Fruit fly (Drosophila melanogaster) whole organism, embryonic: Measurements from ENCODE around the gene CG13837.

Source experiments
- Abd-B ChIP-seq: fragments of 200-800 bp; sonication (Bioruptor generic); optimal IDR thresholded peaks from 2 replicates; lab custom pipeline; 2018; ENCODE audit warnings: missing biosample characterization, mild to moderate bottlenecking, missing genetic modification characterization, moderate library complexity
- BEAF-32 ChIP-seq: fragments of 200-800 bp; sonication (Bioruptor generic); optimal IDR thresholded peaks from 3 replicates; lab custom pipeline; 2017; ENCODE audit warnings: missing biosample characterization, missing genetic modification characterization, mild to moderate bottlenecking, moderate library complexity, missing genetic modification reagents
- Bteb2 ChIP-seq: fragments of 200-800 bp; sonication (Bioruptor generic); optimal IDR thresholded peaks from 2 replicates; lab custom pipeline; 2016; ENCODE audit warnings: missing biosample characterization, missing genetic modification characterization
- CG10979 ChIP-seq: fragments of 200-800 bp; sonication (Bioruptor generic); optimal IDR thresholded peaks from 2 replicates; lab custom pipeline; 2018; ENCODE audit warnings: missing biosample characterization, mild to moderate bottlenecking, missing genetic modification characterization, moderate library complexity
- CG11093 ChIP-seq: fragments of 200-800 bp; sonication (Bioruptor generic); IDR thresholded peaks from 3 replicates; pipeline ENCODE4 v1.3.6; 2022; ENCODE audit warnings: missing biosample characterization, missing genetic modification characterization
- CG11696 ChIP-seq: fragments of 200-800 bp; sonication (Bioruptor generic); IDR thresholded peaks from 2 replicates; pipeline ENCODE4 v1.3.6; 2022; ENCODE audit warnings: missing biosample characterization, missing genetic modification characterization
- CG12236 ChIP-seq: fragments of 200-800 bp; sonication (Bioruptor generic); optimal IDR thresholded peaks from 2 replicates; lab custom pipeline; 2016; ENCODE audit warnings: missing biosample characterization, missing genetic modification characterization
- CG12659 ChIP-seq: fragments of 200-800 bp; sonication (Bioruptor generic); optimal IDR thresholded peaks from 3 replicates; lab custom pipeline; 2017; ENCODE audit warnings: mild to moderate bottlenecking, missing biosample characterization, missing genetic modification reagents, missing genetic modification characterization
- CG12942 ChIP-seq: fragments of 200-800 bp; sonication (Bioruptor generic); optimal IDR thresholded peaks from 3 replicates; lab custom pipeline; 2016; ENCODE audit warnings: missing biosample characterization, missing genetic modification characterization
- CG13287 ChIP-seq: fragments of 200-800 bp; sonication (Bioruptor generic); IDR thresholded peaks from 2 replicates; pipeline ENCODE4 v1.3.6; 2022; ENCODE audit warnings: missing biosample characterization, missing genetic modification characterization; ENCODE audit not compliant: partially characterized antibody
- CG17361 ChIP-seq: fragments of 200-800 bp; sonication (Bioruptor generic); IDR thresholded peaks from 3 replicates; pipeline ENCODE4 v1.3.6; 2022; ENCODE audit warnings: missing biosample characterization, missing genetic modification characterization
- CG17912 ChIP-seq: fragments of 200-800 bp; sonication (Bioruptor generic); optimal IDR thresholded peaks from 2 replicates; lab custom pipeline; 2018; ENCODE audit warnings: missing biosample characterization, mild to moderate bottlenecking, missing genetic modification characterization
- CG18599 ChIP-seq: fragments of 200-800 bp; sonication (Bioruptor generic); optimal IDR thresholded peaks from 3 replicates; lab custom pipeline; 2017; ENCODE audit warnings: missing biosample characterization, missing genetic modification characterization, mild to moderate bottlenecking, moderate library complexity, missing genetic modification reagents
- CG30431 ChIP-seq: fragments of 200-800 bp; sonication (Bioruptor generic); optimal IDR thresholded peaks from 2 replicates; lab custom pipeline; 2017; ENCODE audit warnings: missing biosample characterization, missing genetic modification characterization
- CG3163 ChIP-seq: fragments of 200-800 bp; sonication (Bioruptor generic); optimal IDR thresholded peaks from 3 replicates; lab custom pipeline; 2016; ENCODE audit warnings: missing biosample characterization, missing genetic modification characterization
- CG43689 ChIP-seq: fragments of 200-800 bp; sonication (Bioruptor generic); IDR thresholded peaks from 2 replicates; pipeline ENCODE4 v1.3.6; 2022; ENCODE audit warnings: missing biosample characterization, missing genetic modification characterization
- CG6654 ChIP-seq: fragments of 200-800 bp; sonication (Bioruptor generic); optimal IDR thresholded peaks from 2 replicates; lab custom pipeline; 2017; ENCODE audit warnings: missing biosample characterization, mild to moderate bottlenecking, missing genetic modification characterization
- CG6683 ChIP-seq: fragments of 200-800 bp; sonication (Bioruptor generic); optimal IDR thresholded peaks from 2 replicates; lab custom pipeline; 2017; ENCODE audit warnings: missing biosample characterization, mild to moderate bottlenecking, missing genetic modification characterization, missing genetic modification reagents
- CG7556 ChIP-seq: fragments of 200-800 bp; sonication (Bioruptor generic); optimal IDR thresholded peaks from 2 replicates; lab custom pipeline; 2017; ENCODE audit warnings: missing biosample characterization, mild to moderate bottlenecking, missing genetic modification characterization
- CG8944 ChIP-seq: fragments of 200-800 bp; sonication (Bioruptor generic); optimal IDR thresholded peaks from 3 replicates; lab custom pipeline; 2016; ENCODE audit warnings: missing biosample characterization, missing genetic modification characterization
- CTCF ChIP-seq: fragments of 200-800 bp; sonication (Bioruptor generic); optimal IDR thresholded peaks from 2 replicates; lab custom pipeline; 2017; ENCODE audit warnings: missing biosample characterization, mild to moderate bottlenecking, missing genetic modification characterization, moderate library complexity
- D19B ChIP-seq: fragments of 200-800 bp; sonication (Bioruptor generic); optimal IDR thresholded peaks from 2 replicates; lab custom pipeline; 2017; ENCODE audit warnings: missing biosample characterization, mild to moderate bottlenecking, missing genetic modification characterization
- Dip2 ChIP-seq: fragments of 200-800 bp; sonication (Bioruptor generic); IDR thresholded peaks from 2 replicates; pipeline ENCODE4 v1.3.6; 2022; ENCODE audit warnings: missing biosample characterization, missing genetic modification characterization
- Doc2 ChIP-seq: fragments of 200-800 bp; sonication (Bioruptor generic); IDR thresholded peaks from 2 replicates; pipeline ENCODE4 v1.3.6; 2022; ENCODE audit warnings: missing biosample characterization, missing genetic modification characterization
- Hand ChIP-seq: fragments of 200-800 bp; sonication (Bioruptor generic); optimal IDR thresholded peaks from 2 replicates; lab custom pipeline; 2017; ENCODE audit warnings: mild to moderate bottlenecking, missing biosample characterization, missing genetic modification reagents, missing genetic modification characterization
- Hr3 ChIP-seq: fragments of 200-800 bp; sonication (Bioruptor generic); optimal IDR thresholded peaks from 3 replicates; lab custom pipeline; 2016; ENCODE audit warnings: missing biosample characterization, missing genetic modification characterization
- Kr ChIP-seq: fragments of 200-800 bp; sonication (Bioruptor generic); optimal IDR thresholded peaks from 2 replicates; lab custom pipeline; 2017; ENCODE audit warnings: missing biosample characterization, mild to moderate bottlenecking, missing genetic modification characterization
- Lhr ChIP-seq: fragments of 200-800 bp; sonication (Bioruptor generic); optimal IDR thresholded peaks from 3 replicates; lab custom pipeline; 2017; ENCODE audit warnings: mild to moderate bottlenecking, missing biosample characterization, missing genetic modification reagents, missing genetic modification characterization
- Lpt ChIP-seq: fragments of >200 bp; optimal IDR thresholded peaks from 2 replicates; lab custom pipeline; 2018; ENCODE audit warnings: missing biosample characterization, missing genetic modification characterization
- Med ChIP-seq: fragments of 200-800 bp; sonication (Bioruptor generic); peaks from one replicate; lab custom pipeline; 2016; ENCODE audit warnings: missing biosample characterization, missing genetic modification characterization, mild to moderate bottlenecking, inconsistent platforms, moderate library complexity
- Myb ChIP-seq: fragments of 200-800 bp; sonication (Bioruptor generic); optimal IDR thresholded peaks from 2 replicates; lab custom pipeline; 2016; ENCODE audit warnings: missing biosample characterization, missing genetic modification characterization
- Pdp1 ChIP-seq, 2 experiments: fragments of 200-800 bp; sonication (Bioruptor generic); optimal IDR thresholded peaks; 3 replicates each; lab custom pipeline; 2016; ENCODE audit warnings: missing biosample characterization in 2 of 2, missing genetic modification characterization in 2 of 2, mild to moderate bottlenecking in 1 of 2, moderate library complexity in 1 of 2
- Sox100B ChIP-seq: fragments of 200-800 bp; sonication (Bioruptor generic); optimal IDR thresholded peaks from 3 replicates; lab custom pipeline; 2018; ENCODE audit warnings: missing biosample characterization, mild to moderate bottlenecking, missing genetic modification characterization
- YL-1 ChIP-seq: fragments of 200-800 bp; sonication (Bioruptor generic); optimal IDR thresholded peaks from 3 replicates; lab custom pipeline; 2017; ENCODE audit warnings: missing biosample characterization, mild to moderate bottlenecking, missing genetic modification characterization
- bbx ChIP-seq: fragments of 200-800 bp; sonication (Bioruptor generic); IDR thresholded peaks from 2 replicates; pipeline ENCODE4 v1.3.6; 2022; ENCODE audit warnings: missing biosample characterization, missing genetic modification characterization; ENCODE audit not compliant: partially characterized antibody
- br ChIP-seq: fragments of >200 bp; optimal IDR thresholded peaks from 2 replicates; lab custom pipeline; 2017
- disco-r ChIP-seq: fragments of 200-800 bp; sonication (Bioruptor generic); optimal IDR thresholded peaks from 2 replicates; lab custom pipeline; 2016; ENCODE audit warnings: missing biosample characterization, missing genetic modification characterization
- dm ChIP-seq: fragments of 200-800 bp; sonication (Bioruptor generic); optimal IDR thresholded peaks from 3 replicates; lab custom pipeline; 2016; ENCODE audit warnings: missing biosample characterization, missing genetic modification characterization
- en ChIP-seq: fragments of 200-800 bp; sonication (Bioruptor generic); optimal IDR thresholded peaks from 2 replicates; lab custom pipeline; 2016; ENCODE audit warnings: missing biosample characterization, missing genetic modification characterization
- ftz-f1 ChIP-seq: fragments of 200-800 bp; sonication (Bioruptor generic); optimal IDR thresholded peaks from 2 replicates; lab custom pipeline; 2016; ENCODE audit warnings: missing biosample characterization, missing genetic modification characterization
- gem ChIP-seq: fragments of 200-800 bp; sonication (Bioruptor generic); optimal IDR thresholded peaks from 2 replicates; lab custom pipeline; 2019; ENCODE audit warnings: missing biosample characterization, mild to moderate bottlenecking, missing genetic modification characterization, moderate library complexity
- gro ChIP-seq: fragments of 200-800 bp; sonication (Bioruptor generic); optimal IDR thresholded peaks from 2 replicates; lab custom pipeline; 2016; ENCODE audit warnings: missing biosample characterization, missing genetic modification characterization
- lilli ChIP-seq: fragments of 200-800 bp; sonication (Bioruptor generic); optimal IDR thresholded peaks from 3 replicates; lab custom pipeline; 2016; ENCODE audit warnings: missing biosample characterization, missing genetic modification characterization
- lmd ChIP-seq: fragments of 200-800 bp; sonication (Bioruptor generic); IDR thresholded peaks from 2 replicates; pipeline ENCODE4 v1.3.6; 2022; ENCODE audit warnings: missing biosample characterization, missing genetic modification characterization
- mam ChIP-seq: fragments of 200-800 bp; sonication (Bioruptor generic); optimal IDR thresholded peaks from 3 replicates; lab custom pipeline; 2016; ENCODE audit warnings: missing biosample characterization, missing genetic modification characterization
- nmo ChIP-seq: fragments of 200-800 bp; sonication (Bioruptor generic); optimal IDR thresholded peaks from 2 replicates; lab custom pipeline; 2018; ENCODE audit warnings: missing biosample characterization, mild to moderate bottlenecking, missing genetic modification characterization, moderate library complexity
- psq ChIP-seq: fragments of 200-800 bp; sonication (Bioruptor generic); optimal IDR thresholded peaks from 2 replicates; lab custom pipeline; 2017; ENCODE audit warnings: missing biosample characterization, missing genetic modification characterization
- ro ChIP-seq: fragments of 200-800 bp; sonication (Bioruptor generic); IDR thresholded peaks from 2 replicates; pipeline ENCODE4 v1.3.6; 2022; ENCODE audit warnings: missing biosample characterization, missing genetic modification characterization
- sens ChIP-seq: fragments of 200-800 bp; sonication (Bioruptor generic); peaks from one replicate; lab custom pipeline; 2016; ENCODE audit warnings: missing biosample characterization, missing genetic modification characterization
- sisA ChIP-seq: fragments of 200-800 bp; sonication (Bioruptor generic); IDR thresholded peaks from 2 replicates; pipeline ENCODE4 v1.3.6; 2022; ENCODE audit warnings: missing biosample characterization, missing genetic modification characterization
- trh ChIP-seq: fragments of 200-800 bp; sonication (Bioruptor generic); optimal IDR thresholded peaks from 2 replicates; lab custom pipeline; 2016; ENCODE audit warnings: missing biosample characterization, missing genetic modification characterization
- vfl ChIP-seq: fragments of 200-800 bp; sonication (Bioruptor generic); optimal IDR thresholded peaks from 2 replicates; lab custom pipeline; 2016; ENCODE audit warnings: missing biosample characterization, missing genetic modification characterization

The CG13837 gene

DNA sequence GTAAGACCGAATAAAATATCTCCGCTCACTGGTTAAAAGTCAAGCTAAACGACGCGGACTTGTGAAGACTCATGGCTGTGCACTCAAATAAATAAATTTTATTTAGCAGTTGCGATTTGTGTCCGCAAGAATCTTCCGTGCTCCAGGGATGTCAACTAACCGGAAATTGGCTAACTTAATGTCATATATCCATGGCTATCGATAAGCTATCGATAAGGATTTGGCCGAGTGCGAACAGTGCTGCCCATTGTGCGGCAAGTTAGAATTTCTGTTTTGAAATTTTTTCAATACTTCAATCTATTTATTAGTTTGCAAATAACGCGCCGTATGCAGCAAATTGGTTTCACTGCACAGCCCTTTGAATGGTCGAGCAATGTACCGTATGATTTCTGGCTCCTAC is 10.1 kb downstream of the CG13837 start, which contains the start of gene p53 (continued):
- TF ChIP-seq CG3163 (peak; percentile 54), CG7556 (GFP tag; lab: Kevin White, UChicago) (peak; percentile 33), Myb (GFP tag; lab: Kevin White, UChicago) (peak; percentile 56), mam (GFP tag; lab: Kevin White, UChicago) (peak; percentile 67), psq (GFP tag; lab: Kevin White, UChicago) (no peak), CG43689 (no peak; the same call in 1 of the 2 replicates), Doc2 (GFP tag; lab: Robert Waterston, UW) (no peak), CG12236 (GFP tag; lab: Kevin White, UChicago) (peak; percentile 81), Lhr (GFP tag; lab: Kevin White, UChicago) (peak; percentile 63), CTCF (GFP tag; lab: Kevin White, UChicago) (peak; percentile 54), CG18599 (GFP tag; lab: Kevin White, UChicago) (peak; percentile 76), lmd (GFP tag; lab: Robert Waterston, UW) (peak; percentile 79), Hand (GFP tag; lab: Kevin White, UChicago) (peak; percentile 35), ro (GFP tag; lab: Robert Waterston, UW) (no peak), D19B (GFP tag; lab: Kevin White, UChicago) (peak; percentile 64), nmo (peak; percentile 67), Dip2 (GFP tag; lab: Robert Waterston, UW) (no peak), vfl (GFP tag; lab: Kevin White, UChicago) (peak; percentile 39), Lpt (no peak), Abd-B (peak; percentile 61), Kr (GFP tag; lab: Kevin White, UChicago) (no peak), CG30431 (GFP tag; lab: Kevin White, UChicago) (peak; percentile 67), lilli (GFP tag; lab: Kevin White, UChicago) (peak; percentile 47), Sox100B (peak; percentile 72), CG11696 (GFP tag; lab: Robert Waterston, UW) (no peak), CG13287 (peak; percentile 79), disco-r (peak; percentile 80), gro (GFP tag; lab: Kevin White, UChicago) (peak; percentile 81), bbx (GFP tag; lab: Robert Waterston, UW) (peak; percentile 81), Med (peak; percentile 98), br (lab: Kevin White, UChicago) (no peak), YL-1 (GFP tag; lab: Kevin White, UChicago) (peak; percentile 44), gem (no peak), dm (GFP tag; lab: Kevin White, UChicago) (peak; percentile 61), CG6654 (GFP tag; lab: Kevin White, UChicago) (peak; percentile 52), CG11093 (GFP tag; lab: Robert Waterston, UW) (no peak), CG12942 (GFP tag; lab: Kevin White, UChicago) (peak; percentile 43), Bteb2 (GFP tag; lab: Kevin White, UChicago) (peak; percentile 36), sens (peak; percentile 92), en (GFP tag; lab: Kevin White, UChicago) (peak; percentile 37), Pdp1 (GFP tag; optimal IDR thresholded peaks at IDR 0.05; lab: Kevin White, UChicago) (peak; percentile 57 to 59), CG6683 (GFP tag; lab: Kevin White, UChicago) (peak; percentile 64), CG17912 (GFP tag; lab: Kevin White, UChicago) (peak; percentile 56), Hr3 (GFP tag; lab: Kevin White, UChicago) (peak; percentile 50), CG12659 (GFP tag; lab: Kevin White, UChicago) (peak; percentile 73), CG17361 (GFP tag; lab: Robert Waterston, UW) (peak; percentile 64; the same call in 2 of the 3 replicates), BEAF-32 (GFP tag; lab: Kevin White, UChicago) (peak; percentile 79), trh (GFP tag; lab: Kevin White, UChicago) (peak; percentile 47), sisA (GFP tag; lab: Robert Waterston, UW) (peak; percentile 24; the same call in 1 of the 2 replicates), CG8944 (peak; percentile 20), ftz-f1 (GFP tag; lab: Kevin White, UChicago) (no peak), CG10979 (tag; lab: Kevin White, UChicago) (peak; percentile 49)
